Fruit fly (Drosophila melanogaster) whole organism, embryonic: ENCODE measurements around the gene CG6689.

Experiments used
- CG10147 ChIP-seq: fragments of 200-800 bp; sonication (Bioruptor generic); optimal IDR thresholded peaks from 2 replicates; lab custom pipeline; 2019; ENCODE audit warnings: missing biosample characterization, mild to moderate bottlenecking, missing genetic modification characterization, moderate library complexity
- CG12219 ChIP-seq: fragments of 200-800 bp; sonication (Bioruptor generic); optimal IDR thresholded peaks from 3 replicates; lab custom pipeline; 2018; ENCODE audit warnings: missing biosample characterization, mild to moderate bottlenecking, missing genetic modification characterization
- CG13894 ChIP-seq: fragments of 200-800 bp; sonication (Bioruptor generic); optimal IDR thresholded peaks from 3 replicates; lab custom pipeline; 2018; ENCODE audit warnings: missing biosample characterization, mild to moderate bottlenecking, missing genetic modification characterization, moderate library complexity
- CG14014 ChIP-seq: fragments of 200-800 bp; sonication (Bioruptor generic); IDR thresholded peaks from 2 replicates; pipeline ENCODE4 v1.3.6; 2022; ENCODE audit warnings: missing biosample characterization, missing genetic modification characterization
- CG1647 ChIP-seq: fragments of 200-800 bp; sonication (Bioruptor generic); optimal IDR thresholded peaks from 3 replicates; lab custom pipeline; 2016; ENCODE audit warnings: missing biosample characterization, missing genetic modification characterization
- CG17612 ChIP-seq: fragments of 200-800 bp; sonication (Bioruptor generic); IDR thresholded peaks from 2 replicates; pipeline ENCODE4 v1.3.6; 2022; ENCODE audit warnings: missing biosample characterization, missing genetic modification characterization
- CG17829 ChIP-seq: fragments of 200-800 bp; optimal IDR thresholded peaks from 2 replicates; lab custom pipeline; 2019; ENCODE audit warnings: missing biosample characterization, mild to moderate bottlenecking, missing genetic modification characterization, moderate library complexity
- CG2199 ChIP-seq: fragments of 200-800 bp; sonication (Bioruptor generic); IDR thresholded peaks from 3 replicates; pipeline ENCODE4 v1.3.6; 2022; ENCODE audit warnings: missing biosample characterization, missing genetic modification characterization
- CG30431 ChIP-seq: fragments of 200-800 bp; sonication (Bioruptor generic); optimal IDR thresholded peaks from 2 replicates; lab custom pipeline; 2017; ENCODE audit warnings: missing biosample characterization, missing genetic modification characterization
- CG3065 ChIP-seq: fragments of 200-800 bp; sonication (Bioruptor generic); optimal IDR thresholded peaks from 2 replicates; lab custom pipeline; 2016; ENCODE audit warnings: missing biosample characterization, missing genetic modification characterization
- CG3847 ChIP-seq: fragments of 200-800 bp; sonication (Bioruptor generic); IDR thresholded peaks from 2 replicates; pipeline ENCODE4 v1.3.6; 2022; ENCODE audit warnings: missing biosample characterization, missing genetic modification characterization
- CG4328 ChIP-seq: fragments of 200-800 bp; sonication (Bioruptor generic); optimal IDR thresholded peaks from 3 replicates; lab custom pipeline; 2017; ENCODE audit warnings: missing biosample characterization, missing genetic modification reagents, missing genetic modification characterization
- CG43689 ChIP-seq: fragments of 200-800 bp; sonication (Bioruptor generic); IDR thresholded peaks from 2 replicates; pipeline ENCODE4 v1.3.6; 2022; ENCODE audit warnings: missing biosample characterization, missing genetic modification characterization
- CG4404 ChIP-seq: fragments of 200-800 bp; sonication (Bioruptor generic); IDR thresholded peaks from 2 replicates; pipeline ENCODE4 v1.3.6; 2022; ENCODE audit warnings: missing biosample characterization, missing genetic modification characterization
- CG4854 ChIP-seq: fragments of 200-800 bp; sonication (Bioruptor generic); optimal IDR thresholded peaks from 2 replicates; lab custom pipeline; 2016; ENCODE audit warnings: missing biosample characterization, missing genetic modification characterization, inconsistent platforms
- CG6272 ChIP-seq: fragments of 200-800 bp; sonication (Bioruptor generic); IDR thresholded peaks from 2 replicates; pipeline ENCODE4 v1.3.6; 2022; ENCODE audit warnings: missing biosample characterization, missing genetic modification characterization
- CG7271 ChIP-seq: fragments of 200-800 bp; sonication (Bioruptor generic); optimal IDR thresholded peaks from 2 replicates; lab custom pipeline; 2018; ENCODE audit warnings: missing biosample characterization, mild to moderate bottlenecking, missing genetic modification characterization, moderate library complexity
- CG7372 ChIP-seq: fragments of 200-800 bp; sonication (Bioruptor generic); IDR thresholded peaks from 2 replicates; pipeline ENCODE4 v1.3.6; 2022; ENCODE audit warnings: missing biosample characterization, missing genetic modification characterization
- CG8478 ChIP-seq: fragments of >200 bp; optimal IDR thresholded peaks from 2 replicates; lab custom pipeline; 2018
- CG8944 ChIP-seq: fragments of 200-800 bp; sonication (Bioruptor generic); optimal IDR thresholded peaks from 3 replicates; lab custom pipeline; 2016; ENCODE audit warnings: missing biosample characterization, missing genetic modification characterization
- CTCF ChIP-seq: fragments of 200-800 bp; sonication (Bioruptor generic); optimal IDR thresholded peaks from 2 replicates; lab custom pipeline; 2017; ENCODE audit warnings: missing biosample characterization, mild to moderate bottlenecking, missing genetic modification characterization, moderate library complexity
- Dbx ChIP-seq: fragments of 200-800 bp; sonication (Bioruptor generic); IDR thresholded peaks from 3 replicates; pipeline ENCODE4 v1.3.6; 2022; ENCODE audit warnings: missing biosample characterization, missing genetic modification characterization
- Dfd ChIP-seq, 2 experiments: fragments of >200 bp; optimal IDR thresholded peaks; 2 replicates each; lab custom pipeline; 2017; ENCODE audit warnings: missing biosample characterization in 2 of 2, missing genetic modification characterization in 2 of 2
- Dip3 ChIP-seq: fragments of 200-800 bp; sonication (Bioruptor generic); optimal IDR thresholded peaks from 3 replicates; lab custom pipeline; 2016; ENCODE audit warnings: missing biosample characterization, missing genetic modification characterization
- Dll ChIP-seq: fragments of 200-800 bp; sonication (Bioruptor generic); IDR thresholded peaks from 4 replicates; pipeline ENCODE4 v1.3.6; 2022; ENCODE audit warnings: missing biosample characterization, missing genetic modification characterization; ENCODE audit not compliant: partially characterized antibody
- Dref ChIP-seq: fragments of 200-800 bp; sonication (Bioruptor generic); IDR thresholded peaks from 2 replicates; pipeline ENCODE4 v1.3.6; 2022; ENCODE audit warnings: missing biosample characterization, missing genetic modification characterization
- Ets65A ChIP-seq: fragments of 200-800 bp; sonication (Bioruptor generic); peaks from one replicate; lab custom pipeline; 2016; ENCODE audit warnings: missing biosample characterization, missing genetic modification characterization
- GATAe ChIP-seq: fragments of 200-800 bp; sonication (Bioruptor generic); conservative IDR thresholded peaks from 2 replicates; pipeline ENCODE4 v1.3.6; 2022; ENCODE audit warnings: missing biosample characterization, missing genetic modification characterization
- Hey ChIP-seq: fragments of 200-800 bp; sonication (Bioruptor generic); optimal IDR thresholded peaks from 3 replicates; lab custom pipeline; 2018; ENCODE audit warnings: missing biosample characterization, mild to moderate bottlenecking, missing genetic modification characterization
- Oli ChIP-seq: fragments of 200-800 bp; sonication (Bioruptor generic); optimal IDR thresholded peaks from 2 replicates; lab custom pipeline; 2018; ENCODE audit warnings: missing biosample characterization, mild to moderate bottlenecking, missing genetic modification characterization, moderate library complexity
- Taf1 ChIP-seq: fragments of 200-800 bp; sonication (Bioruptor generic); IDR thresholded peaks from 2 replicates; pipeline ENCODE4 v1.3.6; 2022; ENCODE audit warnings: missing biosample characterization, missing genetic modification characterization
- Trl ChIP-seq, 3 experiments: fragments of >200 bp in 2 of 3; fragments of 200-800 bp in 1 of 3; sonication (Bioruptor generic) in 1 of 3; optimal IDR thresholded peaks; 2 replicates in 1 of 3; 3 replicates in 2 of 3; lab custom pipeline; 2016 to 2017; ENCODE audit warnings: missing biosample characterization in 1 of 3, missing genetic modification characterization in 1 of 3
- ab ChIP-seq: fragments of 200-800 bp; sonication (Bioruptor generic); optimal IDR thresholded peaks from 2 replicates; lab custom pipeline; 2016; ENCODE audit warnings: missing biosample characterization, missing genetic modification characterization
- dan ChIP-seq: fragments of 200-800 bp; sonication (Bioruptor generic); IDR thresholded peaks from 2 replicates; pipeline ENCODE4 v1.3.6; 2022; ENCODE audit warnings: missing biosample characterization, missing genetic modification characterization
- disco-r ChIP-seq: fragments of 200-800 bp; sonication (Bioruptor generic); optimal IDR thresholded peaks from 2 replicates; lab custom pipeline; 2016; ENCODE audit warnings: missing biosample characterization, missing genetic modification characterization
- grau ChIP-seq: fragments of 200-800 bp; optimal IDR thresholded peaks from 3 replicates; lab custom pipeline; 2019; ENCODE audit warnings: missing biosample characterization, mild to moderate bottlenecking, missing genetic modification characterization, moderate library complexity
- gsb-n ChIP-seq: fragments of 200-800 bp; sonication (Bioruptor generic); optimal IDR thresholded peaks from 3 replicates; lab custom pipeline; 2018; ENCODE audit warnings: missing biosample characterization, mild to moderate bottlenecking, missing genetic modification characterization
- ham ChIP-seq: fragments of 200-800 bp; sonication (Bioruptor generic); IDR thresholded peaks from 2 replicates; pipeline ENCODE4 v1.3.6; 2022; ENCODE audit warnings: missing biosample characterization, missing genetic modification characterization
- hbn ChIP-seq: fragments of 200-800 bp; sonication (Bioruptor generic); IDR thresholded peaks from 2 replicates; pipeline ENCODE4 v1.3.6; 2022; ENCODE audit warnings: missing biosample characterization, missing genetic modification characterization; ENCODE audit not compliant: partially characterized antibody
- hth ChIP-seq: fragments of >200 bp; optimal IDR thresholded peaks from 2 replicates; lab custom pipeline; 2017; ENCODE audit warnings: inconsistent platforms
- nom ChIP-seq: fragments of 200-800 bp; sonication (Bioruptor generic); optimal IDR thresholded peaks from 2 replicates; lab custom pipeline; 2017; ENCODE audit warnings: missing biosample characterization, missing genetic modification characterization, mild to moderate bottlenecking, moderate library complexity, missing genetic modification reagents
- p53 ChIP-seq: fragments of 200-800 bp; sonication (Bioruptor generic); optimal IDR thresholded peaks from 2 replicates; lab custom pipeline; 2016; ENCODE audit warnings: missing biosample characterization, missing genetic modification characterization
- prd ChIP-seq, 3 experiments: fragments of >200 bp in 2 of 3; fragments of 200-800 bp in 1 of 3; sonication (Bioruptor generic) in 1 of 3; optimal IDR thresholded peaks in 2 of 3; IDR thresholded peaks in 1 of 3; 2 replicates in 2 of 3; 3 replicates in 1 of 3; pipeline versions ENCODE4 v1.3.6 to Lab custom; 2017 to 2022; ENCODE audit warnings: missing biosample characterization in 1 of 3, missing genetic modification characterization in 1 of 3
- sens-2 ChIP-seq: fragments of 200-800 bp; sonication (Bioruptor generic); IDR thresholded peaks from 2 replicates; pipeline ENCODE4 v1.3.6; 2022; ENCODE audit warnings: missing biosample characterization, missing genetic modification characterization
- sna ChIP-seq: fragments of 200-800 bp; sonication (Bioruptor generic); IDR thresholded peaks from 2 replicates; pipeline ENCODE4 v1.3.6; 2022; ENCODE audit warnings: missing biosample characterization, missing genetic modification characterization; ENCODE audit not compliant: partially characterized antibody
- so ChIP-seq: fragments of 200-800 bp; sonication (Bioruptor generic); IDR thresholded peaks from 3 replicates; pipeline ENCODE4 v1.3.6; 2022; ENCODE audit warnings: missing biosample characterization, missing genetic modification characterization
- tap ChIP-seq: fragments of 200-800 bp; optimal IDR thresholded peaks from 3 replicates; lab custom pipeline; 2019; ENCODE audit warnings: missing biosample characterization, mild to moderate bottlenecking, missing genetic modification characterization, moderate library complexity
- trh ChIP-seq: fragments of 200-800 bp; sonication (Bioruptor generic); optimal IDR thresholded peaks from 2 replicates; lab custom pipeline; 2016; ENCODE audit warnings: missing biosample characterization, missing genetic modification characterization
- twi ChIP-seq: fragments of 200-800 bp; optimal IDR thresholded peaks from 2 replicates; lab custom pipeline; 2019; ENCODE audit warnings: missing biosample characterization, mild to moderate bottlenecking, missing genetic modification characterization, moderate library complexity
- tx ChIP-seq: fragments of 200-800 bp; sonication (Bioruptor generic); optimal IDR thresholded peaks from 2 replicates; lab custom pipeline; 2016; ENCODE audit warnings: missing biosample characterization, missing genetic modification characterization

The CG6689 gene

DNA sequence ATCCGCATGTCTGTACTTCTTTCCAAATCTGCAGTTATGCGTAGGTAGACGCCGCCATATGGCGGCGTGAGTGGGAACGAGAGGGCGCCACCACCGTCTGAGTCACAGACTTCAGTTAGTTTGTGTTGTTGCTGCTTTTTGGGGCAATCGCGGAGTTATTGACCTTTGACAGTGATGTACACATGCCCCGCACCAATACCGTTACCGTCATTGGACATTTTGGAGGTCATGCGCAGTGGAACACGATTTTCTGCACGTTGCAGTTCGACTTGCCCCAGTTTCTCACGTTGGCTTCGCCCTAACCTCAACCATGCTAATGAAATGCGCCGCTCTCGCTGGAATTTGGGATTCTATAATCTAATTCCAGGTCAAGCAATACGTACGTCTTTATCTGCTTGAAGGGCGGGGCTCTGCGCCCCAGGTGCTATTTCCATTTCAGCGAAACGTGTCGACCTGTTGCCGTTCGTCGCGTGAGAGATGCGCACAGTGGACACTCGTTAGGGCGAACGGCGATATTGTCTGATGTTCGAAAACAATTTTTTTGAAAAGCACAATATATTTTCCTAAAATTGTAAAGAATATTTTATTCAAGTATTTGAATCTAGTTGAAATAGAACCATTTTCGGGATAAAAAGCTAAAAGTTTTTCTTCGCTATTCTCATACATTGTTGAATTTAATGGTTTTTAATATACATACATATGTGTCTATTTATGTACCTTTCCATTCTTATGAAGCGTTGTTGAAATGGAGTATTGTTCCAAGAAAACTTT lies 8.4 kb downstream of the CG6689 start (continued):
- TF ChIP-seq Dref (peak; percentile 18; the same call in 1 of the 2 replicates), nom (GFP tag; lab: Kevin White, UChicago) (peak; percentile 1), twi (tag; lab: Kevin White, UChicago) (peak; percentile 6), CG8944 (peak; percentile 67), Hey (tag; lab: Kevin White, UChicago) (peak; percentile 69), disco-r (GFP tag; lab: Kevin White, UChicago) (peak; percentile 41), CG3847 (GFP tag; lab: Robert Waterston, UW) (peak; percentile 56), gsb-n (tag; lab: Kevin White, UChicago) (peak; percentile 45), Trl (optimal IDR thresholded peaks at IDR 0.05; lab: Kevin White, UChicago) (no peak), Trl (GFP tag; optimal IDR thresholded peaks at IDR 0.05; lab: Kevin White, UChicago) (peak; percentile 63), Dip3 (GFP tag; lab: Kevin White, UChicago) (peak; percentile 65), CG14014 (peak; percentile 80), CG43689 (GFP tag; lab: Robert Waterston, UW) (no peak), CTCF (GFP tag; lab: Kevin White, UChicago) (peak; percentile 86), trh (GFP tag; lab: Kevin White, UChicago) (no peak), sna (GFP tag; lab: Robert Waterston, UW) (no peak), Dfd (GFP tag; optimal IDR thresholded peaks at IDR 0.05; lab: Kevin White, UChicago) (no peak), CG3065 (GFP tag; lab: Kevin White, UChicago) (peak; percentile 55), GATAe (GFP tag; lab: Robert Waterston, UW) (no peak), tx (GFP tag; lab: Kevin White, UChicago) (peak; percentile 65), CG7271 (tag; lab: Kevin White, UChicago) (no peak), CG4854 (peak; percentile 67), CG30431 (GFP tag; lab: Kevin White, UChicago) (peak; percentile 32), CG6272 (peak; percentile 54; the same call in 1 of the 2 replicates), so (GFP tag; lab: Robert Waterston, UW) (peak; percentile 64; the same call in 1 of the 3 replicates), ham (GFP tag; lab: Robert Waterston, UW) (no peak), CG10147 (peak; percentile 53), Oli (peak; percentile 58), p53 (GFP tag; lab: Kevin White, UChicago) (no peak), Ets65A (GFP tag; lab: Kevin White, UChicago) (peak; percentile 98), hbn (GFP tag; lab: Robert Waterston, UW) (no peak), Taf1 (GFP tag; lab: Robert Waterston, UW) (no peak; the same call in 1 of the 2 replicates), CG13894 (tag; lab: Kevin White, UChicago) (peak; percentile 94), CG17829 (peak; percentile 70), sens-2 (GFP tag; lab: Robert Waterston, UW) (no peak; the same call in 1 of the 2 replicates), CG17612 (GFP tag; lab: Robert Waterston, UW) (peak; percentile 76), hth (lab: Kevin White, UChicago) (no peak), CG2199 (GFP tag; lab: Robert Waterston, UW) (0 out of 3 replicates have a peak, but pooled peaks have one; percentile 28), CG7372 (peak; percentile 55; the same call in 1 of the 2 replicates), grau (peak; percentile 97), prd (optimal IDR thresholded peaks at IDR 0.05; lab: Kevin White, UChicago) (no peak), prd (GFP tag; IDR thresholded peaks at IDR 0.05; lab: Robert Waterston, UW) (peak; percentile 87), CG1647 (peak; percentile 80), CG12219 (peak; percentile 43), CG8478 (lab: Kevin White, UChicago) (no peak), Dll (0 out of 4 replicates have a peak, but pooled peaks have one; percentile 20), Dbx (peak; percentile 78), CG4328 (GFP tag; lab: Kevin White, UChicago) (no peak), dan (GFP tag; lab: Robert Waterston, UW) (no peak), CG4404 (GFP tag; lab: Robert Waterston, UW) (peak; percentile 37; the same call in 1 of the 2 replicates), tap (tag; lab: Kevin White, UChicago) (peak; percentile 45), ab (no peak)
